Fruit fly (Drosophila melanogaster) whole organism, embryonic: ENCODE results near the gene CG6142.
A peak's percentile ranks its signal among the peaks of the same experiment; 100 is the strongest.

ENCODE experiments used
- Blimp-1 ChIP-seq: fragments of 200-800 bp; sonication (Bioruptor generic); optimal IDR thresholded peaks from 3 replicates; lab custom pipeline; 2018; ENCODE audit warnings: missing biosample characterization, missing genetic modification characterization, mild to moderate bottlenecking, moderate library complexity, missing genetic modification reagents
- CG10959 ChIP-seq: fragments of 200-800 bp; sonication (Bioruptor generic); IDR thresholded peaks from 2 replicates; pipeline ENCODE4 v1.3.6; 2022; ENCODE audit warnings: missing biosample characterization, missing genetic modification characterization
- CG11504 ChIP-seq: fragments of 200-800 bp; sonication (Bioruptor generic); optimal IDR thresholded peaks from 3 replicates; lab custom pipeline; 2019; ENCODE audit warnings: missing biosample characterization, mild to moderate bottlenecking, missing genetic modification characterization, moderate library complexity
- CG11696 ChIP-seq: fragments of 200-800 bp; sonication (Bioruptor generic); IDR thresholded peaks from 2 replicates; pipeline ENCODE4 v1.3.6; 2022; ENCODE audit warnings: missing biosample characterization, missing genetic modification characterization
- CG11723 ChIP-seq: fragments of 200-800 bp; sonication (Bioruptor generic); optimal IDR thresholded peaks from 2 replicates; lab custom pipeline; 2017; ENCODE audit warnings: missing biosample characterization, mild to moderate bottlenecking, missing genetic modification characterization
- CG12219 ChIP-seq: fragments of 200-800 bp; sonication (Bioruptor generic); optimal IDR thresholded peaks from 3 replicates; lab custom pipeline; 2018; ENCODE audit warnings: missing biosample characterization, mild to moderate bottlenecking, missing genetic modification characterization
- CG13624 ChIP-seq: fragments of 200-800 bp; sonication (Bioruptor generic); optimal IDR thresholded peaks from 2 replicates; lab custom pipeline; 2016; ENCODE audit warnings: missing biosample characterization, missing genetic modification characterization
- CG14050 ChIP-seq: fragments of 200-800 bp; sonication (Bioruptor generic); IDR thresholded peaks from 3 replicates; pipeline ENCODE4 v1.3.6; 2022; ENCODE audit warnings: missing biosample characterization, missing genetic modification characterization
- CG14965 ChIP-seq: fragments of 200-800 bp; sonication (Bioruptor generic); optimal IDR thresholded peaks from 2 replicates; lab custom pipeline; 2016; ENCODE audit warnings: missing biosample characterization, missing genetic modification characterization, borderline replicate concordance
- CG15514 ChIP-seq: fragments of 200-800 bp; sonication (Bioruptor generic); optimal IDR thresholded peaks from 3 replicates; lab custom pipeline; 2017; ENCODE audit warnings: missing biosample characterization, missing genetic modification characterization, mild to moderate bottlenecking, moderate library complexity, missing genetic modification reagents
- CG16779 ChIP-seq: fragments of 200-800 bp; sonication (Bioruptor generic); IDR thresholded peaks from 2 replicates; pipeline ENCODE4 v1.3.6; 2022; ENCODE audit warnings: missing biosample characterization, missing genetic modification characterization
- CG16813 ChIP-seq: fragments of 200-800 bp; sonication (Bioruptor generic); IDR thresholded peaks from 3 replicates; pipeline ENCODE4 v1.3.6; 2022; ENCODE audit warnings: missing biosample characterization, missing genetic modification characterization; ENCODE audit not compliant: partially characterized antibody
- CG2116 ChIP-seq: fragments of 200-800 bp; sonication (Bioruptor generic); optimal IDR thresholded peaks from 3 replicates; lab custom pipeline; 2018; ENCODE audit warnings: missing biosample characterization, mild to moderate bottlenecking, missing genetic modification characterization
- CG31224 ChIP-seq: fragments of 200-800 bp; sonication (Bioruptor generic); IDR thresholded peaks from 2 replicates; pipeline ENCODE4 v1.3.6; 2022; ENCODE audit warnings: missing biosample characterization, missing genetic modification characterization
- CG34376 ChIP-seq: fragments of 200-800 bp; sonication (Bioruptor generic); optimal IDR thresholded peaks from 2 replicates; lab custom pipeline; 2018; ENCODE audit warnings: missing biosample characterization, mild to moderate bottlenecking, missing genetic modification characterization
- CG4707 ChIP-seq: fragments of 200-800 bp; sonication (Bioruptor generic); optimal IDR thresholded peaks from 2 replicates; lab custom pipeline; 2018; ENCODE audit warnings: missing biosample characterization, mild to moderate bottlenecking, missing genetic modification characterization, moderate library complexity
- CG8281 ChIP-seq: fragments of 200-800 bp; sonication (Bioruptor generic); optimal IDR thresholded peaks from 2 replicates; lab custom pipeline; 2018; ENCODE audit warnings: missing biosample characterization, mild to moderate bottlenecking, missing genetic modification characterization, moderate library complexity
- CG8290 ChIP-seq, 3 experiments: fragments of 200-800 bp; sonication (Bioruptor generic); optimal IDR thresholded peaks; 2 replicates each; lab custom pipeline; 2016 to 2019; ENCODE audit warnings: missing biosample characterization in 3 of 3, missing genetic modification characterization in 3 of 3, mild to moderate bottlenecking in 2 of 3, moderate library complexity in 1 of 3
- Dad ChIP-seq: fragments of 200-800 bp; sonication (Bioruptor generic); optimal IDR thresholded peaks from 3 replicates; lab custom pipeline; 2016; ENCODE audit warnings: missing biosample characterization, missing genetic modification characterization
- Dek ChIP-seq: fragments of 200-800 bp; sonication (Bioruptor generic); optimal IDR thresholded peaks from 3 replicates; lab custom pipeline; 2019; ENCODE audit warnings: missing biosample characterization, mild to moderate bottlenecking, missing genetic modification characterization, moderate library complexity
- E2f1 ChIP-seq: fragments of 200-800 bp; sonication (Bioruptor generic); IDR thresholded peaks from 2 replicates; pipeline ENCODE4 v1.3.6; 2022; ENCODE audit warnings: missing biosample characterization, missing genetic modification characterization
- Eip74EF ChIP-seq, 2 experiments: fragments of 200-800 bp in 1 of 2; fragments of >200 bp in 1 of 2; sonication (Bioruptor generic) in 1 of 2; optimal IDR thresholded peaks; 2 replicates each; lab custom pipeline; 2017 to 2019; ENCODE audit warnings: missing biosample characterization in 2 of 2, missing genetic modification characterization in 2 of 2, mild to moderate bottlenecking in 1 of 2, moderate library complexity in 1 of 2
- HLH54F ChIP-seq: fragments of 200-800 bp; sonication (Bioruptor generic); optimal IDR thresholded peaks from 3 replicates; lab custom pipeline; 2016; ENCODE audit warnings: missing biosample characterization, missing genetic modification characterization
- Hey ChIP-seq: fragments of 200-800 bp; sonication (Bioruptor generic); optimal IDR thresholded peaks from 3 replicates; lab custom pipeline; 2018; ENCODE audit warnings: missing biosample characterization, mild to moderate bottlenecking, missing genetic modification characterization
- Kr ChIP-seq: fragments of 200-800 bp; sonication (Bioruptor generic); optimal IDR thresholded peaks from 2 replicates; lab custom pipeline; 2017; ENCODE audit warnings: missing biosample characterization, mild to moderate bottlenecking, missing genetic modification characterization
- Nf-YB ChIP-seq: fragments of 200-800 bp; sonication (Bioruptor generic); optimal IDR thresholded peaks from 3 replicates; lab custom pipeline; 2019; ENCODE audit warnings: missing biosample characterization, mild to moderate bottlenecking, missing genetic modification characterization, moderate library complexity
- PHDP ChIP-seq: fragments of 200-800 bp; sonication (Bioruptor generic); optimal IDR thresholded peaks from 3 replicates; lab custom pipeline; 2018; ENCODE audit warnings: missing biosample characterization, mild to moderate bottlenecking, missing genetic modification characterization, moderate library complexity
- Side ChIP-seq: fragments of 200-800 bp; sonication (Bioruptor generic); optimal IDR thresholded peaks from 2 replicates; lab custom pipeline; 2016; ENCODE audit warnings: missing biosample characterization, missing genetic modification characterization
- ab ChIP-seq: fragments of 200-800 bp; sonication (Bioruptor generic); optimal IDR thresholded peaks from 2 replicates; lab custom pipeline; 2016; ENCODE audit warnings: missing biosample characterization, missing genetic modification characterization
- ato ChIP-seq: fragments of 200-800 bp; sonication (Bioruptor generic); IDR thresholded peaks from 2 replicates; pipeline ENCODE4 v1.3.6; 2022; ENCODE audit warnings: missing biosample characterization, missing genetic modification characterization; ENCODE audit not compliant: partially characterized antibody
- crol ChIP-seq: fragments of 200-800 bp; sonication (Bioruptor generic); IDR thresholded peaks from 2 replicates; pipeline ENCODE4 v1.3.6; 2022; ENCODE audit warnings: missing biosample characterization, missing genetic modification characterization
- da ChIP-seq: fragments of 200-800 bp; sonication (Bioruptor generic); optimal IDR thresholded peaks from 2 replicates; lab custom pipeline; 2016; ENCODE audit warnings: missing biosample characterization, missing genetic modification characterization
- disco-r ChIP-seq: fragments of 200-800 bp; sonication (Bioruptor generic); optimal IDR thresholded peaks from 2 replicates; lab custom pipeline; 2016; ENCODE audit warnings: missing biosample characterization, missing genetic modification characterization
- esg ChIP-seq: fragments of 200-800 bp; sonication (Bioruptor generic); conservative IDR thresholded peaks from 2 replicates; pipeline ENCODE4 v1.3.6; 2022; ENCODE audit warnings: missing biosample characterization, missing genetic modification characterization
- exex ChIP-seq: fragments of 200-800 bp; sonication (Bioruptor generic); optimal IDR thresholded peaks from 4 replicates; lab custom pipeline; 2018; ENCODE audit warnings: missing biosample characterization, mild to moderate bottlenecking, missing genetic modification characterization, moderate library complexity
- fd102C ChIP-seq: fragments of 200-800 bp; sonication (Bioruptor generic); optimal IDR thresholded peaks from 2 replicates; lab custom pipeline; 2018; ENCODE audit warnings: missing biosample characterization, mild to moderate bottlenecking, missing genetic modification characterization, moderate library complexity
- gfzf ChIP-seq: fragments of 200-800 bp; sonication (Bioruptor generic); optimal IDR thresholded peaks from 2 replicates; lab custom pipeline; 2016; ENCODE audit warnings: missing biosample characterization, mild to moderate bottlenecking, missing genetic modification characterization, moderate library complexity
- nau ChIP-seq: fragments of 200-800 bp; sonication (Bioruptor generic); optimal IDR thresholded peaks from 3 replicates; lab custom pipeline; 2017; ENCODE audit warnings: missing biosample characterization, mild to moderate bottlenecking, missing genetic modification characterization, missing genetic modification reagents
- odd ChIP-seq: fragments of 200-800 bp; sonication (Bioruptor generic); optimal IDR thresholded peaks from 2 replicates; lab custom pipeline; 2017; ENCODE audit warnings: missing biosample characterization, mild to moderate bottlenecking, missing genetic modification characterization
- pum ChIP-seq: fragments of 200-800 bp; sonication (Bioruptor generic); optimal IDR thresholded peaks from 2 replicates; lab custom pipeline; 2016; ENCODE audit warnings: missing biosample characterization, missing genetic modification characterization
- row ChIP-seq: fragments of 200-800 bp; sonication (Bioruptor generic); IDR thresholded peaks from 3 replicates; pipeline ENCODE4 v1.3.6; 2022; ENCODE audit warnings: missing biosample characterization, missing genetic modification characterization
- schlank ChIP-seq: fragments of 200-800 bp; sonication (Bioruptor generic); optimal IDR thresholded peaks from 2 replicates; lab custom pipeline; 2018; ENCODE audit warnings: missing biosample characterization, mild to moderate bottlenecking, missing genetic modification characterization
- slbo ChIP-seq: fragments of 200-800 bp; sonication (Bioruptor generic); IDR thresholded peaks from 2 replicates; pipeline ENCODE4 v1.3.6; 2022; ENCODE audit warnings: missing biosample characterization, missing genetic modification characterization
- stwl ChIP-seq: fragments of 200-800 bp; sonication (Bioruptor generic); optimal IDR thresholded peaks from 3 replicates; lab custom pipeline; 2018; ENCODE audit warnings: missing biosample characterization, mild to moderate bottlenecking, missing genetic modification characterization, moderate library complexity
- tio ChIP-seq: fragments of 200-800 bp; sonication (Bioruptor generic); optimal IDR thresholded peaks from 2 replicates; lab custom pipeline; 2017; ENCODE audit warnings: missing biosample characterization, missing genetic modification characterization, inconsistent platforms
- trh ChIP-seq: fragments of 200-800 bp; sonication (Bioruptor generic); optimal IDR thresholded peaks from 2 replicates; lab custom pipeline; 2016; ENCODE audit warnings: missing biosample characterization, missing genetic modification characterization
- ttk ChIP-seq: fragments of 200-800 bp; sonication (Bioruptor generic); IDR thresholded peaks from 2 replicates; pipeline ENCODE4 v2.1.2; 2022; ENCODE audit warnings: missing biosample characterization, missing genetic modification characterization
- vvl ChIP-seq: fragments of 200-800 bp; sonication (Bioruptor generic); IDR thresholded peaks from 2 replicates; pipeline ENCODE4 v1.3.6; 2022; ENCODE audit warnings: missing biosample characterization, missing genetic modification characterization
- zfh2 ChIP-seq: fragments of 200-800 bp; sonication (Bioruptor generic); optimal IDR thresholded peaks from 2 replicates; lab custom pipeline; 2016; ENCODE audit warnings: missing biosample characterization, missing genetic modification characterization

Gene CG6142

DNA sequence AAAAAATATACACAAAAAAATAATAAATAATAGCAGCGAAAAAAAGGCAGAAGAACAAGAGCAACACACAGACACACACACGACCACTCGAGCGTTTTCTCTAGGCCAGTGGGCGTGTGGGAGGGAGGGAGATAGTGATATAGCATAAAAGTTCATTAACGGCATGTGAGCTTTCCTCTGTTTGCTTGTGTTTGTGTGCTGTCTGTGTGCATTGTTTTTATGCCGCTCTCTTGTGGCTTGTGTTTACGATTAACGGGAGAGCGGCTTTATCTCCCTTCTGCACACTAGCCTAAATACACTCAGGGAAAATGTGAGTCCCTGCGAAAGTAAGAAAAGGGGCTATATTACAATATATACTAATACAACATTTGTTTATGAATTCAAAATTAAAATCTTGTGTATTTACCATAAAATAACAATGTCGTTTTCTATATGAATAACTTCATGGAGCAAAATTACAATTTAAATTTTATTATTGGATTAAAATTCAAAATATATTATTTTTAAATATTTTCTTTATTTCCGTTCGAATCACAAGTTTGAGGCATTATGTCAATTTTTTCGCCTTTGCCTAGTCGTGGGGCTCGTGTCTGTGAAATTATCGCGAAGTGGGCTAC, 15.4 kb upstream of the CG6142 start (continued):
- TF ChIP-seq fd102C (GFP tag; lab: Kevin White, UChicago) (no peak), Nf-YB (GFP tag; lab: Kevin White, UChicago) (no peak), HLH54F (GFP tag; lab: Kevin White, UChicago) (peak; percentile 17), pum (no peak), CG2116 (GFP tag; lab: Kevin White, UChicago) (peak; percentile 7), CG4707 (GFP tag; lab: Kevin White, UChicago) (no peak), esg (GFP tag; lab: Robert Waterston, UW) (0 out of 2 replicates have a peak, but pooled peaks have one; percentile 24), da (no peak), CG14050 (GFP tag; lab: Robert Waterston, UW) (no peak), CG8281 (no peak), disco-r (GFP tag; lab: Kevin White, UChicago) (no peak), row (GFP tag; lab: Robert Waterston, UW) (peak; percentile 69), Kr (GFP tag; lab: Kevin White, UChicago) (no peak), Side (no peak), CG13624 (GFP tag; lab: Kevin White, UChicago) (no peak), exex (tag; lab: Kevin White, UChicago) (peak; percentile 49), Dad (GFP tag; lab: Kevin White, UChicago) (no peak), CG31224 (GFP tag; lab: Robert Waterston, UW) (peak; percentile 42; the same call in 1 of the 2 replicates), crol (GFP tag; lab: Robert Waterston, UW) (no peak), CG16779 (GFP tag; lab: Robert Waterston, UW) (no peak), CG10959 (GFP tag; lab: Robert Waterston, UW) (no peak), CG14965 (no peak), CG34376 (GFP tag; lab: Kevin White, UChicago) (peak; percentile 21), CG15514 (peak; percentile 18), slbo (GFP tag; lab: Robert Waterston, UW) (peak; percentile 71), CG12219 (GFP tag; lab: Kevin White, UChicago) (peak; percentile 31), CG11696 (GFP tag; lab: Robert Waterston, UW) (no peak), nau (GFP tag; lab: Kevin White, UChicago) (no peak), tio (peak; percentile 18), Hey (tag; lab: Kevin White, UChicago) (peak; percentile 4), Blimp-1 (peak; percentile 57), Dek (tag; lab: Kevin White, UChicago) (peak; percentile 25), vvl (GFP tag; lab: Robert Waterston, UW) (peak; percentile 70), zfh2 (GFP tag; lab: Kevin White, UChicago) (peak; percentile 9), ab (GFP tag; lab: Kevin White, UChicago) (no peak), odd (peak; percentile 17), CG8290 (GFP tag; optimal IDR thresholded peaks at IDR 0.05; lab: Kevin White, UChicago) (no peak), CG8290 (tag; optimal IDR thresholded peaks at IDR 0.05; lab: Kevin White, UChicago) (peak in 1 of 2 experiments; percentile 59), CG11723 (no peak), gfzf (GFP tag; lab: Kevin White, UChicago) (no peak), CG16813 (no peak), ato (GFP tag; lab: Robert Waterston, UW) (no peak), trh (GFP tag; lab: Kevin White, UChicago) (no peak), PHDP (tag; lab: Kevin White, UChicago) (peak; percentile 75), Eip74EF (GFP tag; optimal IDR thresholded peaks at IDR 0.05; lab: Kevin White, UChicago) (peak in 1 of 2 experiments; percentile 15), stwl (tag; lab: Kevin White, UChicago) (no peak), E2f1 (GFP tag; lab: Robert Waterston, UW) (peak; percentile 27; the same call in 1 of the 2 replicates), CG11504 (tag; lab: Kevin White, UChicago) (peak; percentile 65), schlank (tag; lab: Kevin White, UChicago) (no peak), ttk (GFP tag; lab: Robert Waterston, UW) (peak; percentile 31; the same call in 1 of the 2 replicates)
